Worm (Caenorhabditis elegans) whole organism, midembryonic: ENCODE measurements around the gene Y58A7A.4.

Experiments
- T22C8.4 ChIP-seq: fragments of 200-800 bp; sonication (Bioruptor generic); IDR thresholded peaks from 2 replicates; pipeline ENCODE4 v1.3.6; 2022; ENCODE audit warnings: missing genetic modification characterization, missing compliant biosample characterization
- cog-1 ChIP-seq: sonication (generic microtip); optimal IDR thresholded peaks from 2 replicates; lab custom pipeline; 2016; ENCODE audit warnings: missing genetic modification characterization, missing compliant biosample characterization
- flt-1 ChIP-seq: fragments of 200-800 bp; sonication (Bioruptor generic); IDR thresholded peaks from 2 replicates; pipeline ENCODE4 v1.3.6; 2022; ENCODE audit warnings: missing genetic modification characterization, missing compliant biosample characterization
- klf-2 ChIP-seq: fragments of 200-800 bp; sonication (Bioruptor generic); conservative IDR thresholded peaks from 2 replicates; pipeline ENCODE4 v1.3.6; 2022; ENCODE audit warnings: missing genetic modification reagents, missing genetic modification characterization, missing compliant biosample characterization
- med-1 ChIP-seq: sonication (generic microtip); optimal IDR thresholded peaks from 2 replicates; lab custom pipeline; 2017; ENCODE audit warnings: missing genetic modification characterization, mild to moderate bottlenecking, missing compliant biosample characterization, antibody characterized with exemption, missing genetic modification reagents; ENCODE audit not compliant: insufficient read depth
- ref-1 ChIP-seq: fragments of 200-800 bp; sonication (Bioruptor generic); conservative IDR thresholded peaks from 2 replicates; pipeline ENCODE4 v1.3.6; 2022; ENCODE audit warnings: missing genetic modification reagents, missing genetic modification characterization, missing compliant biosample characterization
- tab-1 ChIP-seq: fragments of 200-800 bp; sonication (Bioruptor generic); IDR thresholded peaks from 2 replicates; pipeline ENCODE4 v1.3.6; 2022; ENCODE audit warnings: missing genetic modification characterization, missing compliant biosample characterization
- ztf-23 ChIP-seq: fragments of 200-800 bp; sonication (Bioruptor generic); IDR thresholded peaks from 2 replicates; pipeline ENCODE4 v1.3.6; 2022; ENCODE audit warnings: missing genetic modification reagents, missing genetic modification characterization, missing compliant biosample characterization
- ztf-29 ChIP-seq: fragments of 200-800 bp; sonication (Bioruptor generic); IDR thresholded peaks from 2 replicates; pipeline ENCODE4 v1.3.6; 2022; ENCODE audit warnings: missing genetic modification reagents, missing genetic modification characterization, missing compliant biosample characterization

- TF ChIP-seq med-1 (GFP tag; lab: Kevin White, UChicago): no peak
- no peak for TF ChIP-seq ref-1
- no peak for TF ChIP-seq T22C8.4 (GFP tag; lab: Robert Waterston, UW)
- no peak for TF ChIP-seq flt-1
- TF ChIP-seq tab-1 (GFP tag; lab: Robert Waterston, UW): no peak
- no peak for TF ChIP-seq cog-1
- no peak for TF ChIP-seq ztf-29 (GFP tag; lab: Robert Waterston, UW)
- TF ChIP-seq ztf-23: no peak
- TF ChIP-seq klf-2 (GFP tag; lab: Robert Waterston, UW): no peak
Observed at ce11 chrV:5080853-5081338, 3.9 kb downstream of the Y58A7A.4 start, which contains the start of gene Y58A7A.3.
